Worm (Caenorhabditis elegans) whole organism, young adult: ENCODE data around the gene bud-13.

Experiments used
- B0336.3 ChIP-seq: fragments of 200-800 bp; sonication (Bioruptor generic); IDR thresholded peaks from 2 replicates; pipeline ENCODE4 v1.3.6; 2022; ENCODE audit warnings: missing genetic modification characterization, missing compliant biosample characterization
- C06A6.2 ChIP-seq: fragments of 200-800 bp; sonication (Bioruptor generic); conservative IDR thresholded peaks from 2 replicates; pipeline ENCODE4 v1.3.6; 2022; ENCODE audit warnings: missing genetic modification characterization, missing compliant biosample characterization
- D2030.7 ChIP-seq: fragments of 200-800 bp; sonication (Bioruptor generic); IDR thresholded peaks from 2 replicates; pipeline ENCODE4 v1.3.6; 2022; ENCODE audit warnings: missing genetic modification reagents, missing genetic modification characterization, missing compliant biosample characterization
- F52B5.7 ChIP-seq: sonication (generic microtip); optimal IDR thresholded peaks from 2 replicates; lab custom pipeline; 2016; ENCODE audit warnings: mild to moderate bottlenecking, missing genetic modification characterization, missing compliant biosample characterization
- F57C9.4 ChIP-seq: sonication (generic microtip); optimal IDR thresholded peaks from 2 replicates; lab custom pipeline; 2017; ENCODE audit warnings: mild to moderate bottlenecking, missing genetic modification characterization, missing compliant biosample characterization
- T07F8.4 ChIP-seq: sonication (generic microtip); optimal IDR thresholded peaks from 2 replicates; lab custom pipeline; 2016; ENCODE audit warnings: mild to moderate bottlenecking, missing genetic modification characterization, moderate library complexity, missing compliant biosample characterization
- Y67H2A.10 ChIP-seq: fragments of 200-800 bp; sonication (Bioruptor generic); conservative IDR thresholded peaks from 2 replicates; pipeline ENCODE4 v1.3.6; 2022; ENCODE audit warnings: missing genetic modification reagents, missing genetic modification characterization, missing compliant biosample characterization
- Y79H2A.3 ChIP-seq: fragments of 200-800 bp; sonication (Bioruptor generic); conservative IDR thresholded peaks from 2 replicates; pipeline ENCODE4 v1.3.6; 2022; ENCODE audit warnings: missing genetic modification reagents, missing genetic modification characterization, missing compliant biosample characterization
- Y95B8A.8 ChIP-seq: fragments of 200-800 bp; sonication (Bioruptor generic); IDR thresholded peaks from 2 replicates; pipeline ENCODE4 v1.3.6; 2022; ENCODE audit warnings: missing genetic modification reagents, missing genetic modification characterization, missing compliant biosample characterization
- ama-1 ChIP-seq, 3 experiments: fragments of 150-350 bp in 1 of 3; sonication (generic microtip) in 2 of 3; optimal IDR thresholded peaks; 2 replicates each; lab custom pipeline; 2014 to 2018; ENCODE audit warnings: missing biosample characterization in 2 of 3, missing genetic modification characterization in 2 of 3, missing genetic modification reagents in 2 of 3
- attf-5 ChIP-seq: fragments of 200-800 bp; sonication (Bioruptor generic); optimal IDR thresholded peaks from 2 replicates; lab custom pipeline; 2018; ENCODE audit warnings: mild to moderate bottlenecking, missing genetic modification characterization, missing compliant biosample characterization
- bed-1 ChIP-seq: fragments of 200-800 bp; sonication (Bioruptor generic); IDR thresholded peaks from 2 replicates; pipeline ENCODE4 v1.3.6; 2022; ENCODE audit warnings: missing genetic modification reagents, missing genetic modification characterization, missing compliant biosample characterization
- cebp-1 ChIP-seq, 2 experiments: fragments of 200-800 bp in 1 of 2; sonication (Bioruptor generic) in 1 of 2; sonication (generic microtip) in 1 of 2; IDR thresholded peaks in 1 of 2; optimal IDR thresholded peaks in 1 of 2; 2 replicates each; pipeline versions ENCODE4 v1.3.6 to Lab custom; 2017 to 2022; ENCODE audit warnings: missing compliant biosample characterization in 2 of 2, missing genetic modification characterization in 2 of 2, mild to moderate bottlenecking in 1 of 2, missing genetic modification reagents in 1 of 2, moderate library complexity in 1 of 2
- ceh-100 ChIP-seq: fragments of 200-800 bp; sonication (Bioruptor generic); IDR thresholded peaks from 2 replicates; pipeline ENCODE4 v1.3.6; 2022; ENCODE audit warnings: missing genetic modification reagents, missing genetic modification characterization, missing compliant biosample characterization
- ceh-79 ChIP-seq: sonication (generic microtip); optimal IDR thresholded peaks from 2 replicates; lab custom pipeline; 2017; ENCODE audit warnings: mild to moderate bottlenecking, missing genetic modification characterization, missing compliant biosample characterization
- die-1 ChIP-seq: sonication (generic microtip); optimal IDR thresholded peaks from 2 replicates; lab custom pipeline; 2016; ENCODE audit warnings: missing genotype, mild to moderate bottlenecking, missing genetic modification characterization, missing compliant biosample characterization
- dpff-1 ChIP-seq: sonication (generic microtip); optimal IDR thresholded peaks from 2 replicates; lab custom pipeline; 2017; ENCODE audit warnings: mild to moderate bottlenecking, missing genetic modification characterization, missing compliant biosample characterization
- ekl-4 ChIP-seq: fragments of 200-800 bp; sonication (Bioruptor generic); IDR thresholded peaks from 2 replicates; pipeline ENCODE4 v1.3.6; 2022; ENCODE audit warnings: missing genetic modification reagents, missing genetic modification characterization, missing compliant biosample characterization
- him-1 ChIP-seq: sonication (generic microtip); optimal IDR thresholded peaks from 2 replicates; lab custom pipeline; 2016; ENCODE audit warnings: missing genotype, missing genetic modification reagents, missing genetic modification characterization, missing compliant biosample characterization
- hmg-1.2 ChIP-seq: fragments of 200-800 bp; sonication (Bioruptor generic); IDR thresholded peaks from 2 replicates; pipeline ENCODE4 v1.3.6; 2022; ENCODE audit warnings: missing genetic modification reagents, missing genetic modification characterization, missing compliant biosample characterization
- hrde-1 ChIP-seq: sonication (generic microtip); optimal IDR thresholded peaks from 2 replicates; lab custom pipeline; 2016; ENCODE audit warnings: missing genetic modification characterization, mild to moderate bottlenecking, missing compliant biosample characterization, moderate library complexity, missing genotype, missing genetic modification reagents, borderline replicate concordance
- hsf-1 ChIP-seq: fragments of 200-800 bp; sonication (Bioruptor generic); IDR thresholded peaks from 2 replicates; pipeline ENCODE4 v1.3.6; 2022; ENCODE audit warnings: missing genetic modification reagents, missing genetic modification characterization, missing compliant biosample characterization
- let-607 ChIP-seq, 2 experiments: fragments of 200-800 bp in 1 of 2; sonication (Bioruptor generic) in 1 of 2; sonication (generic microtip) in 1 of 2; optimal IDR thresholded peaks; 2 replicates each; lab custom pipeline; 2016 to 2018; ENCODE audit warnings: mild to moderate bottlenecking in 2 of 2, missing compliant biosample characterization in 2 of 2, missing genetic modification characterization in 2 of 2, moderate library complexity in 2 of 2, missing genotype in 1 of 2
- lin-35 ChIP-seq, 3 experiments: fragments of 150-350 bp in 2 of 3; sonication (generic microtip) in 1 of 3; optimal IDR thresholded peaks; 2 replicates each; lab custom pipeline; 2014 to 2018; ENCODE audit warnings: missing biosample characterization in 3 of 3, missing genetic modification characterization in 3 of 3, missing genetic modification reagents in 3 of 3
- lin-54 ChIP-seq: fragments of 200-800 bp; sonication (Bioruptor generic); optimal IDR thresholded peaks from 2 replicates; lab custom pipeline; 2018; ENCODE audit warnings: mild to moderate bottlenecking, missing genetic modification characterization, missing compliant biosample characterization
- madf-10 ChIP-seq: sonication (generic microtip); optimal IDR thresholded peaks from 2 replicates; lab custom pipeline; 2016; ENCODE audit warnings: mild to moderate bottlenecking, missing genetic modification characterization, missing compliant biosample characterization
- nhr-179 ChIP-seq: sonication (generic microtip); optimal IDR thresholded peaks from 2 replicates; lab custom pipeline; 2016; ENCODE audit warnings: mild to moderate bottlenecking, missing genetic modification characterization, missing compliant biosample characterization
- nhr-80 ChIP-seq: sonication (generic microtip); optimal IDR thresholded peaks from 2 replicates; lab custom pipeline; 2016; ENCODE audit warnings: missing genetic modification characterization, missing compliant biosample characterization
- nhr-90 ChIP-seq: sonication (generic microtip); optimal IDR thresholded peaks from 2 replicates; lab custom pipeline; 2016; ENCODE audit warnings: missing genotype, mild to moderate bottlenecking, missing genetic modification characterization, missing compliant biosample characterization
- tbp1 ChIP-seq: fragments of 200-800 bp; sonication (Bioruptor generic); optimal IDR thresholded peaks from 2 replicates; lab custom pipeline; 2018; ENCODE audit warnings: mild to moderate bottlenecking, missing genetic modification characterization, missing compliant biosample characterization
- unc-130 ChIP-seq: sonication (generic microtip); optimal IDR thresholded peaks from 2 replicates; lab custom pipeline; 2016; ENCODE audit warnings: missing genetic modification reagents, missing genetic modification characterization, missing compliant biosample characterization
- zim-3 ChIP-seq: sonication (generic microtip); optimal IDR thresholded peaks from 2 replicates; lab custom pipeline; 2017; ENCODE audit warnings: mild to moderate bottlenecking, missing genetic modification characterization, moderate library complexity, missing compliant biosample characterization
- ztf-22 ChIP-seq: fragments of 200-800 bp; sonication (Bioruptor generic); optimal IDR thresholded peaks from 2 replicates; lab custom pipeline; 2018; ENCODE audit warnings: mild to moderate bottlenecking, missing genetic modification characterization, moderate library complexity, missing compliant biosample characterization
- ztf-6 ChIP-seq: fragments of 200-800 bp; sonication (Bioruptor generic); IDR thresholded peaks from 2 replicates; pipeline ENCODE4 v1.3.6; 2022; ENCODE audit warnings: missing genetic modification reagents, missing genetic modification characterization, missing compliant biosample characterization

The bud-13 gene

DNA sequence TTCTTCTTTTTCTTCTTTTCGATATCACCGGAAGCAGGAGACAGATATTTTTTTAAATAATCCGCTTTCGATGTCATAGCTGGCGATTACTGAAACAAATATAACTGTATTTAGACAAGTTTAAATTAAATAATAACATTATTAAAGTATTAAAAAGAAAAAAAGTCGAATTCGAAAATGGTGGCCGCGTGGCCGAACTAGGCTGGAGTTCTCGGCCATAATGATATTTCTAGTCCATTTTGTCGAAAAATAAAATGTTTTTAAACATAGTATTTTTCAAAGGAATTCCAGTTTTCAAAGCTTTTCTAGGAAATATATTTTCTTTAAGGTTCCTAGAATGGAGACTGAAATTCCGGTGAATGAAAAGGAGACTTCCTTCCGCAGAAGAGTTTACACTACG is at the start of gene bud-13, which contains the start of gene rpap-2:
Gene bud-13 (minus strand): TSS at position 89 of the 400 bp plus-strand sequence.
Gene rpap-2 (plus strand): TSS at position 329 of the 400 bp plus-strand sequence.
- TF ChIP-seq Y67H2A.10 (no peak), unc-130 (GFP tag; lab: Kevin White, UChicago) (peak; percentile 26)

DNA sequence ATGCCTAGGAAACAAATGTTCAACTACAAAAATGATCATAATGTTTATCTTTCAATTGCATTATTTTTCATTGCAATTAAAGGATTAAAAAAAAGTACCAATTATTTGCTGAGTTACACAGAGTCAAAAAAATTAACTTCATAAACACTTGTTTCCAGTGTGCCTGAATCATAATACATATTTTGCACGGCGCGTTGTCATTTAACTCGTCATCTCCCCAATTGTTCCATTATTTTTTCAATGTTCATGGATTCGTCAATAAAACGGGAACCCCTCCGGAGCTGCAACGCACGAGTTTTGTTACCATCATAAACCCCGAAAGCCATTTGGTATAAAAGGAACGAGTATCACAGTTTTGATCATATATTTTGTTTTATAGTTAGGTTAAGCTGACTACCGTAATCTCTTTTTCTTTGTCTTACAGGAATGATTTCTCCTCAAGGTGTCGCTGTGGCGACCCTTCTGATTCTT is 49.7 kb upstream of the bud-13 start, which contains the start of gene F59B2.12:
Gene F59B2.12 (plus strand): TSS at position 421 of the 471 bp plus-strand sequence.
- no peak for TF ChIP-seq lin-54 (GFP tag; lab: Kevin White, UChicago)
- TF ChIP-seq, all 124 proteins: peak for 0

DNA sequence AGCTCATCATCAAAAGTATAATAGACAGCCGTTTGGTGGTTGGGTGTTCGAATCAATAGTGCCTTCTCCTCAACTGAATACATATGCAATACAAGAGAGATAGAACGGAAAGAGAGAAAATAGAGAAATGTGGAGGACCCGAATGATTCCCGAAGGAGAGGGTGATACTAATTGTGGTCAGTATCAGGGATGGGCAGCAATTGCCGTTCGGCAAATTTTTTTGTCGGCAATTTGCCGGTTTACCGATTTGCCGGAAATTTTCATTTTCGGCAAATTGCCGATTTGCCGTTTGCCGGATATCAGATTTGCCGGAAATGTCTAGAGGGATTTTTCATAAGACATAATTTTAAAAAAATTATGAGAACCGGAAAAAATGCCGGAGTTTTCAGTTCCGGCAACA is 44.8 kb upstream of the bud-13 start, which contains the start of gene F59B2.9:
Gene F59B2.9 (minus strand): TSS at position 101 of the 400 bp plus-strand sequence.
- TF ChIP-seq ztf-22 (GFP tag; lab: Kevin White, UChicago) (no peak), lin-35 (GFP tag; optimal IDR thresholded peaks at IDR 0.05; lab: Kevin White, UChicago) (no peak), ztf-6 (GFP tag; lab: Robert Waterston, UW) (no peak), ceh-79 (tag; lab: Kevin White, UChicago) (no peak), hrde-1 (no peak), ekl-4 (GFP tag; lab: Robert Waterston, UW) (no peak), F57C9.4 (no peak), T07F8.4 (tag; lab: Kevin White, UChicago) (no peak), tbp1 (GFP tag; lab: Kevin White, UChicago) (no peak)

DNA sequence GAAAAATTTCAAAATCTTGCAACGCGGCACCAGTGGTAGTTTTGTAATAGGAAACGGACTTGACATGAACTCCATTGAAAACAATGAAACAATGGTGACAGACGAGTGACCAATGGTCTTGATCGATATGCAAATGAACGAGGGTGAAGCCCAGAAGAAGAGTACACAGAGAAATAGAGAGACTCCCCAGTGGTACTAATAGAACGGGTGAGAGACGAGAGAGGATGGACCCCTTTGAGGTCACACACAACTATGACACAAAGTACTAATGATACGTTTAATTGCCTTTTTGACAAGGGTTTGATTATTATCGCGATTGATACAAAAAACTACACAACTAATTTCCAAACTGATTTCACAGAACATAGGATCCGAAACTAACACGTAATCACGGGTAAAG is 42.5 kb upstream of the bud-13 start, which contains the start of gene F59B2.8:
Gene F59B2.8 (minus strand): TSS at position 151 of the 400 bp plus-strand sequence.
- TF ChIP-seq madf-10 (no peak), nhr-80 (tag; lab: Kevin White, UChicago) (no peak), C06A6.2 (GFP tag; lab: Robert Waterston, UW) (no peak), ceh-79 (tag; lab: Kevin White, UChicago) (no peak), Y67H2A.10 (no peak), B0336.3 (GFP tag; lab: Robert Waterston, UW) (no peak)

DNA sequence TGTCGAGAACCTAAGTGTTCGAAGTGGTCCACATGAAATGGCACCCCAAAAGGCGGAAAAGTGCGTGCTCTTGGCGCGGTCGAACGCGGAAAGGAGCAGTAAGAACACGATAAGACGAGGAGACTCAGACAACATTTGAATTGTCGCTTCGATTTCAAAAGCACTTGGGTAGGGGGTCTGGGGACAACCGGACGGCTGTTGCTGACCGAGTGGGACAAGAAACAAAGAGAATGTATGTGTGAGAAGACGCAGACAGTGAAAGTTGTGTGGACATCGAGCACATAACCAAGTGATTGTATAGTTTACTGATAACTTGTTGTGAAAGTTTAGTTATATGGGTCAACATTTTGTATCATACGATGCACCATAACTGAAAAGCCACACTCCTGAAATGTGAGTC is 39.7 kb upstream of the bud-13 start:
- TF ChIP-seq nhr-90 (tag; lab: Kevin White, UChicago) (no peak), madf-10 (no peak), hmg-1.2 (GFP tag; lab: Robert Waterston, UW) (no peak; the same call in 1 of the 2 replicates), zim-3 (no peak), cebp-1 (GFP tag; IDR thresholded peaks at IDR 0.05; lab: Robert Waterston, UW) (peak; percentile 46; the same call in 1 of the 2 replicates), cebp-1 (tag; optimal IDR thresholded peaks at IDR 0.05; lab: Kevin White, UChicago) (no peak), attf-5 (GFP tag; lab: Kevin White, UChicago) (peak; percentile 29), nhr-179 (tag; lab: Kevin White, UChicago) (no peak), nhr-80 (tag; lab: Kevin White, UChicago) (peak; percentile 78)

DNA sequence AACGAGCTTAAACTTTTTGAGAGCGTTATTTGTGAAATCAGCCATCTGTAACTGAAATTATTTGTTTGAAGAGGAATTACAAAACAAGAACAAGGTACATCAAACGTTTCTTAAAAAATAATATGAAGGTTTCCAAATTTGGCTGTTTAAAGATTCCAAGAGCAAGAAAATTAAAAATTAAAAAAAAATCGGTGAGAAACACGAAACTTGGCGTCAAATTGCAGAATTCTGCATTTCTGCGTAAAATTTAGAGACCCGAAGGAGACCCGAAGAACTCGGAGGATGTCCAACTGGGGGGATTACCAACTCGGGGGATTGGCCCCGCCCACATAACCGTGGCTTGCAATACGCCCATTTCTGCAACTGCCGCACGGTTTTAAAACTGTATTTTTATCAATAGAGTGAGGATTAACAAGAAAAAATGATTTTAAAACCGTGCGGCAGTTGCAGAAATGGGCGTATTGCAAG is 38.4 kb upstream of the bud-13 start, which contains the start of gene rab-6.1:
Gene rab-6.1 (minus strand): TSS at position 51 of the 468 bp plus-strand sequence.
- TF ChIP-seq ceh-100 (GFP tag; lab: Robert Waterston, UW) (peak; percentile 65), D2030.7 (GFP tag; lab: Robert Waterston, UW) (peak; percentile 56), bed-1 (GFP tag; lab: Robert Waterston, UW) (0 out of 2 replicates have a peak, but pooled peaks have one; percentile 24)

DNA sequence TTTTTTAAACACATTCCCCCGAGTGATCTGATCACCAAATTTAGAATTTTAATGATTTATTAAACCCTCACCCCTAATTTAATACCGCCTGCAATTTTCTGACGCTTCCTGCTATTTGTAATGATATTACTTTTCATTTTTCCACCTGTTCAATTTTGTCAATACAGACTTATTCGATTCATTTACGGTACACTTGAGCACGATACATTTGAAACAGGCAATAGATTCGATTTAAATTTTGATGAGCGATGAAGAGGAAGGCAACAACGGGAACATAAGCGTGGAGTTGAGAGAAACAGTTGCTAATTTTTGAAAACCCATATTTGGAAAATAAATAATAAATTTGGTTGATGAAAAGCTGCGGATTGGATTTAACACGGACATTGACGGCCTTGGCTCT is 37.1 kb upstream of the bud-13 start:
- TF ChIP-seq hmg-1.2 (GFP tag; lab: Robert Waterston, UW) (peak; percentile 26; the same call in 1 of the 2 replicates), ama-1 (optimal IDR thresholded peaks at IDR 0.05; lab: Kevin White, UChicago) (no peak), ama-1 (GFP tag; optimal IDR thresholded peaks at IDR 0.05; lab: Kevin White, UChicago) (peak in 1 of 2 experiments; percentile 44), madf-10 (no peak), let-607 (tag; optimal IDR thresholded peaks at IDR 0.05; lab: Kevin White, UChicago) (no peak), ztf-22 (GFP tag; lab: Kevin White, UChicago) (no peak), dpff-1 (tag; lab: Kevin White, UChicago) (no peak), Y79H2A.3 (peak; percentile 63; the same call in 1 of the 2 replicates), die-1 (peak; percentile 12), unc-130 (GFP tag; lab: Kevin White, UChicago) (peak; percentile 8), hrde-1 (peak; percentile 59), hsf-1 (GFP tag; lab: Robert Waterston, UW) (peak; percentile 5; the same call in 1 of the 2 replicates), F52B5.7 (peak; percentile 9), him-1 (tag; lab: Kevin White, UChicago) (peak; percentile 41), Y95B8A.8 (peak; percentile 74; the same call in 1 of the 2 replicates)
